Fruit fly (Drosophila melanogaster): ENCODE results near the gene CG9459.

Gene CG9459

DNA sequence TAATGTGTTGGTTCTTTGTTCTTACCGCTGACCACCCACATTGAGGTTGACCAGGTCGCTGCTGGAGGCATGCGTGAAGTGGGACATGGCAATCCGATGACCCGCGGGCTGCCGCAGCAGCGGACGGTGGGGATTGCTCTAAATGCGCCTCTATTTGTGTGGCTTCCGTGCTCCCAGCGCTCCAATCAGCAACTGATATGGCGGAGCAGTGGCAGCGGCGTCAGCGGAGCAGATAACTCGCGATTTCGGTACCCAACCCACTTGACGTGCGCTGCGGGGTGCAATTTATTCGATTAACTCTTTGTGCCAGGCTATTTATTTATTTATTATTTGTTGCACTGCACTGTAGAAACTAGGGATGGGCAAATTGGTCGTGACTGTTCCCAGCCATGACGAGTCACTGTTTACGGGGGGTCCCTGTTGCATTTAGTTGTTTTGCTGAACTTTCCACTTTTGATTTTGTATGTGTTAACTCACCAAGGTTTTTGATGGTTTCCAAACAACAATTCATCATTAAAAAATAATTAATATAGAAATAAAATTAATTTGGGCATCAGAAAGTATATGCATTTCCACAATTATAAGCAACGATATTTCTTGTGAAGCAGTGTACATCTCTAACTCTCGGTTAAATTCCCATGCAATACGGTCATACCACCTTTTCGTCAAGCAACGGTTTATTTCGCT, 17.4 kb downstream of the CG9459 start, which contains the start of the genes CG9467 and CG8526 (continued):
- TF ChIP-seq Fer2 (tag; optimal IDR thresholded peaks at IDR 0.05) = peak; percentile 30
- peak; percentile 53 for TF ChIP-seq Fer3 (tag; optimal IDR thresholded peaks at IDR 0.05)
- no peak for TF ChIP-seq wor (GFP tag; IDR thresholded peaks at IDR 0.05)
- no peak for TF ChIP-seq dimm (GFP tag; IDR thresholded peaks at IDR 0.05)
- no peak for TF ChIP-seq hth (optimal IDR thresholded peaks at IDR 0.05)
- TF ChIP-seq ftz-f1 (GFP tag; optimal IDR thresholded peaks at IDR 0.05) = no peak
- peak; percentile 30 for TF ChIP-seq HLH54F (GFP tag; optimal IDR thresholded peaks at IDR 0.05)
- TF ChIP-seq odd (GFP tag; optimal IDR thresholded peaks at IDR 0.05) = no peak
- peak; percentile 11; the same call in 1 of the 2 replicates for TF ChIP-seq wdn (GFP tag; IDR thresholded peaks at IDR 0.05)
- TF ChIP-seq slou (GFP tag; optimal IDR thresholded peaks at IDR 0.05) = peak; percentile 59
- no peak for TF ChIP-seq ab (GFP tag; optimal IDR thresholded peaks at IDR 0.05)
- TF ChIP-seq CG8944 (GFP tag; optimal IDR thresholded peaks at IDR 0.05) = peak; percentile 15
- no peak for TF ChIP-seq gsb-n (tag; optimal IDR thresholded peaks at IDR 0.05)
- peak; percentile 33 for TF ChIP-seq CG4854 (GFP tag; optimal IDR thresholded peaks at IDR 0.05)
- TF ChIP-seq Atf6 (GFP tag; IDR thresholded peaks at IDR 0.05) = peak; percentile 51; the same call in 1 of the 2 replicates
- peak; percentile 78 for TF ChIP-seq CG10147 (GFP tag; optimal IDR thresholded peaks at IDR 0.05)
- 0 out of 2 replicates have a peak, but pooled peaks have one; percentile 38 for TF ChIP-seq CG14014 (GFP tag; IDR thresholded peaks at IDR 0.05)
- no peak for TF ChIP-seq CG10431 (GFP tag; optimal IDR thresholded peaks at IDR 0.05)
- no peak for TF ChIP-seq Antp (GFP tag; optimal IDR thresholded peaks at IDR 0.05)
- TF ChIP-seq CG9817 (tag; optimal IDR thresholded peaks at IDR 0.05) = peak; percentile 83
- TF ChIP-seq hbn (GFP tag; IDR thresholded peaks at IDR 0.05; ENCODE audit: partially characterized antibody) = peak; percentile 75
- TF ChIP-seq CG10321 (GFP tag; IDR thresholded peaks at IDR 0.05) = no peak
- no peak for TF ChIP-seq usp (GFP tag; optimal IDR thresholded peaks at IDR 0.05)
- TF ChIP-seq BEAF-32 (GFP tag; optimal IDR thresholded peaks at IDR 0.05) = peak; percentile 89
- peak; percentile 48 for TF ChIP-seq CG14667 (GFP tag; IDR thresholded peaks at IDR 0.05)
- TF ChIP-seq CG14441 (GFP tag; IDR thresholded peaks at IDR 0.05) = peak; percentile 58
- peak; percentile 55 for TF ChIP-seq unpg (GFP tag; optimal IDR thresholded peaks at IDR 0.05)
- TF ChIP-seq CG4424 (GFP tag; optimal IDR thresholded peaks at IDR 0.05) = peak; percentile 76
- TF ChIP-seq GATAe (GFP tag; conservative IDR thresholded peaks at IDR 0.05) = no peak
- TF ChIP-seq pan (optimal IDR thresholded peaks at IDR 0.05) = no peak
- TF ChIP-seq pan (GFP tag; optimal IDR thresholded peaks at IDR 0.05 in 1 of 2, IDR thresholded peaks at IDR 0.05 in 1 of 2) = peak in 1 of 2 experiments; percentile 34
- TF ChIP-seq cato (GFP tag; optimal IDR thresholded peaks at IDR 0.05; ENCODE audit: borderline replicate concordance) = peak; percentile 44
- no peak for TF ChIP-seq ato (GFP tag; IDR thresholded peaks at IDR 0.05; ENCODE audit: partially characterized antibody)
- TF ChIP-seq CG10979 (tag; optimal IDR thresholded peaks at IDR 0.05) = peak; percentile 38
- no peak for TF ChIP-seq gcm2 (GFP tag; optimal IDR thresholded peaks at IDR 0.05)
- TF ChIP-seq ac (GFP tag; optimal IDR thresholded peaks at IDR 0.05) = no peak
- TF ChIP-seq Hey (tag; optimal IDR thresholded peaks at IDR 0.05) = no peak
- no peak for TF ChIP-seq Side (GFP tag; optimal IDR thresholded peaks at IDR 0.05)
- TF ChIP-seq CG30020 (tag; optimal IDR thresholded peaks at IDR 0.05) = peak; percentile 73
- no peak for TF ChIP-seq CG10565 (GFP tag; optimal IDR thresholded peaks at IDR 0.05)
- no peak for TF ChIP-seq NC2β (GFP tag; optimal IDR thresholded peaks at IDR 0.05)
- no peak for TF ChIP-seq Kr (GFP tag; optimal IDR thresholded peaks at IDR 0.05)
- TF ChIP-seq fru (optimal IDR thresholded peaks at IDR 0.05) = no peak
- TF ChIP-seq lab (GFP tag; optimal IDR thresholded peaks at IDR 0.05) = no peak
- TF ChIP-seq corto (GFP tag; optimal IDR thresholded peaks at IDR 0.05) = no peak
- TF ChIP-seq amos (GFP tag; IDR thresholded peaks at IDR 0.05; ENCODE audit: partially characterized antibody) = peak; percentile 75
- peak; percentile 76 for TF ChIP-seq CG13775 (GFP tag; optimal IDR thresholded peaks at IDR 0.05)
- TF ChIP-seq disco-r (GFP tag; optimal IDR thresholded peaks at IDR 0.05) = no peak
- 0 out of 3 replicates have a peak, but pooled peaks have one; percentile 41 for TF ChIP-seq CG11093 (GFP tag; IDR thresholded peaks at IDR 0.05)
- 0 out of 2 replicates have a peak, but pooled peaks have one; percentile 6 for TF ChIP-seq CG4730 (GFP tag; IDR thresholded peaks at IDR 0.05)
- no peak for TF ChIP-seq eve (GFP tag; optimal IDR thresholded peaks at IDR 0.05)

Data from whole organism, embryonic.